Fruit fly (Drosophila melanogaster): ENCODE measurements around the gene Nepl6.
A peak's percentile ranks its signal among the peaks of the same experiment; 100 is the strongest.

The Nepl6 gene

dm6 chr2L:6356134-6356533 is 29.2 kb downstream of the Nepl6 start:
- TF ChIP-seq CG1620 (GFP tag; optimal IDR thresholded peaks at IDR 0.05) (no peak), cnc (optimal IDR thresholded peaks at IDR 0.05) (no peak), Mnt (GFP tag; optimal IDR thresholded peaks at IDR 0.05) (no peak), CG11617 (GFP tag; optimal IDR thresholded peaks at IDR 0.05) (no peak), CG33017 (tag; optimal IDR thresholded peaks at IDR 0.05) (no peak), toe (GFP tag; optimal IDR thresholded peaks at IDR 0.05) (no peak), Clk (GFP tag; optimal IDR thresholded peaks at IDR 0.05) (no peak), Hr96 (GFP tag; optimal IDR thresholded peaks at IDR 0.05) (no peak), cic (GFP tag; optimal IDR thresholded peaks at IDR 0.05) (no peak), CG7045 (GFP tag; optimal IDR thresholded peaks at IDR 0.05) (no peak), kay (GFP tag; ENCODE audit: borderline replicate concordance) (no peak)

- TF ChIP-seq tj (GFP tag; optimal IDR thresholded peaks at IDR 0.05) (no peak), CG12768 (GFP tag; optimal IDR thresholded peaks at IDR 0.05) (no peak), Clk (GFP tag; optimal IDR thresholded peaks at IDR 0.05) (no peak)
These were observed 30.7 kb downstream of the Nepl6 start, which contains the start of gene ppk14 for dm6 chr2L:6354656-6355055. TSS of gene ppk14 (plus strand) at chr2L:6354956.

dm6 chr2L:6354231-6354630 is 31.1 kb downstream of the Nepl6 start, which contains the start of gene ppk7:
TSS of gene ppk7 (minus strand) at chr2L:6354331.
- TF ChIP-seq cic (GFP tag; optimal IDR thresholded peaks at IDR 0.05): no peak

- peak; percentile 91 for TF ChIP-seq CG7045 (GFP tag; optimal IDR thresholded peaks at IDR 0.05)
- peak; percentile 95 for TF ChIP-seq CG5204 (GFP tag; optimal IDR thresholded peaks at IDR 0.05)
- TF ChIP-seq CG14711 (tag; optimal IDR thresholded peaks at IDR 0.05): peak; percentile 89
- peak; percentile 95 for TF ChIP-seq CG33017 (tag; optimal IDR thresholded peaks at IDR 0.05)
- TF ChIP-seq cnc (optimal IDR thresholded peaks at IDR 0.05): no peak
- TF ChIP-seq kay (GFP tag; ENCODE audit: borderline replicate concordance): peak; percentile 98
- TF ChIP-seq Clk (GFP tag; optimal IDR thresholded peaks at IDR 0.05): peak; percentile 90
- TF ChIP-seq CG12768 (GFP tag; optimal IDR thresholded peaks at IDR 0.05): peak; percentile 96
- peak; percentile 46 for TF ChIP-seq bab1 (GFP tag; optimal IDR thresholded peaks at IDR 0.05)
- TF ChIP-seq pad (GFP tag; optimal IDR thresholded peaks at IDR 0.05): peak; percentile 83
- TF ChIP-seq CG1620 (GFP tag; optimal IDR thresholded peaks at IDR 0.05): peak; percentile 64
- TF ChIP-seq Mnt (GFP tag; optimal IDR thresholded peaks at IDR 0.05): peak; percentile 85
- TF ChIP-seq ovo (GFP tag; optimal IDR thresholded peaks at IDR 0.05): peak; percentile 55
- TF ChIP-seq tj (GFP tag; optimal IDR thresholded peaks at IDR 0.05): peak; percentile 54
- TF ChIP-seq CG11617 (GFP tag; optimal IDR thresholded peaks at IDR 0.05): peak; percentile 87
- TF ChIP-seq Crg-1 (GFP tag; optimal IDR thresholded peaks at IDR 0.05): peak; percentile 74
- TF ChIP-seq Hr96 (GFP tag; optimal IDR thresholded peaks at IDR 0.05): peak; percentile 92
- peak; percentile 98 for TF ChIP-seq cic (GFP tag; optimal IDR thresholded peaks at IDR 0.05)
- TF ChIP-seq CG7101 (tag; optimal IDR thresholded peaks at IDR 0.05): peak; percentile 95
- peak; percentile 94 for TF ChIP-seq toe (GFP tag; optimal IDR thresholded peaks at IDR 0.05)
These were observed 33.5 kb downstream of the Nepl6 start for dm6 chr2L:6351809-6352182.

- TF ChIP-seq toe (GFP tag; optimal IDR thresholded peaks at IDR 0.05) (peak; percentile 38), CG7045 (GFP tag; optimal IDR thresholded peaks at IDR 0.05) (peak; percentile 47), CG12768 (GFP tag; optimal IDR thresholded peaks at IDR 0.05) (peak; percentile 96), bab1 (GFP tag; optimal IDR thresholded peaks at IDR 0.05) (no peak), Clk (GFP tag; optimal IDR thresholded peaks at IDR 0.05) (peak; percentile 91), Crg-1 (GFP tag; optimal IDR thresholded peaks at IDR 0.05) (peak; percentile 31), CG1620 (GFP tag; optimal IDR thresholded peaks at IDR 0.05) (no peak), Mnt (GFP tag; optimal IDR thresholded peaks at IDR 0.05) (peak; percentile 13), CG14711 (tag; optimal IDR thresholded peaks at IDR 0.05) (peak; percentile 86), cnc (optimal IDR thresholded peaks at IDR 0.05) (peak in 1 of 2 experiments; percentile 90), pad (GFP tag; optimal IDR thresholded peaks at IDR 0.05) (peak; percentile 80), CG33017 (tag; optimal IDR thresholded peaks at IDR 0.05) (peak; percentile 97), CG11617 (GFP tag; optimal IDR thresholded peaks at IDR 0.05) (peak; percentile 89), cic (GFP tag; optimal IDR thresholded peaks at IDR 0.05) (peak; percentile 34), CG7101 (tag; optimal IDR thresholded peaks at IDR 0.05) (peak; percentile 93), CG5204 (GFP tag; optimal IDR thresholded peaks at IDR 0.05) (peak; percentile 72), kay (GFP tag; ENCODE audit: borderline replicate concordance) (peak; percentile 52), ovo (GFP tag; optimal IDR thresholded peaks at IDR 0.05) (peak; percentile 2), Hr96 (GFP tag; optimal IDR thresholded peaks at IDR 0.05) (peak; percentile 32), tj (GFP tag; optimal IDR thresholded peaks at IDR 0.05) (peak; percentile 61)
These were observed 34.1 kb downstream of the Nepl6 start, which contains the start of gene CG9498 for dm6 chr2L:6350984-6351808. TSS of gene CG9498 (minus strand) at chr2L:6351034.

- TF ChIP-seq CG12768 (GFP tag; optimal IDR thresholded peaks at IDR 0.05): no peak
- TF ChIP-seq kay (GFP tag; ENCODE audit: borderline replicate concordance): peak; percentile 74
- TF ChIP-seq toe (GFP tag; optimal IDR thresholded peaks at IDR 0.05): no peak
These were observed 37.0 kb downstream of the Nepl6 start, which contains the start of gene CG9497 for dm6 chr2L:6348327-6348726. TSS of gene CG9497 (minus strand) at chr2L:6348427.
